Worm (Caenorhabditis elegans) whole organism, L2 larva: ENCODE data around the gene Y7A5A.7.

Source experiments
- ZK546.5 ChIP-seq: sonication (generic microtip); optimal IDR thresholded peaks from 2 replicates; lab custom pipeline; 2017; ENCODE audit warnings: missing biosample characterization, missing genetic modification characterization
- elt-1 ChIP-seq: fragments of 150-350 bp; optimal IDR thresholded peaks from 2 replicates; lab custom pipeline; 2014; ENCODE audit warnings: missing biosample characterization, missing genetic modification characterization
- nhr-11 ChIP-seq: fragments of 150-350 bp; optimal IDR thresholded peaks from 2 replicates; lab custom pipeline; 2014; ENCODE audit warnings: missing biosample characterization, missing genetic modification characterization
- snpc-4 ChIP-seq: fragments of 150-350 bp; optimal IDR thresholded peaks from 2 replicates; lab custom pipeline; 2014; ENCODE audit warnings: missing biosample characterization, missing genetic modification characterization

DNA sequence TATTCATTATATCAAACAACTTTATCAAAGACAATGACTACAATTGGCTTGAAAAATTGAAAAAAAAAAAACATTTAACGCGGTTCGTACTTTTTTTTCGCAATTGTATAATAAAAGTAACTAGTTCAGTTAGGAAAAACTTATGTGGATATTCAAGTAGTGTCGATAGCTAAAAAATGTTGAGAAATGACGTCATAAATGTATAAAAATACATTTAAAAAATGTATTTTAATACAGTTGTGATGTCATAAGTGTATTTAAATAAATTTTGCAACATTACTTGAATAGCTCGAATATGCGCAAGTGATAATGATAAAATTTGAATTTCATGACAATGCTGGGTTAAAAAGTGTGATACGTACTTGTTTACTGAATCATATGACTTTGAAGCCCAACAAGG lies 27.6 kb upstream of the Y7A5A.7 start:
- TF ChIP-seq nhr-11 (tag; lab: Kevin White, UChicago) (no peak), ZK546.5 (tag; lab: Kevin White, UChicago) (no peak), elt-1 (tag; lab: Kevin White, UChicago) (no peak), snpc-4 (tag; lab: Kevin White, UChicago) (no peak)
